Worm (Caenorhabditis elegans) whole organism, L4 larva: ENCODE measurements around the gene atf-6.

Experiments used
- F37D6.2 ChIP-seq: sonication (generic microtip); optimal IDR thresholded peaks from 2 replicates; lab custom pipeline; 2016; ENCODE audit warnings: mild to moderate bottlenecking, missing genetic modification characterization, missing compliant biosample characterization
- egl-27 ChIP-seq: sonication (generic microtip); optimal IDR thresholded peaks from 3 replicates; lab custom pipeline; 2017; ENCODE audit warnings: missing biosample characterization, missing genetic modification reagents, missing genetic modification characterization
- fkh-10 ChIP-seq: fragments of 150-350 bp; optimal IDR thresholded peaks from 2 replicates; lab custom pipeline; 2014; ENCODE audit warnings: missing biosample characterization, missing genetic modification reagents, missing genetic modification characterization
- lin-38 ChIP-seq: fragments of 200-800 bp; sonication (Bioruptor generic); IDR thresholded peaks from 2 replicates; pipeline ENCODE4 v1.3.6; 2022; ENCODE audit warnings: missing genetic modification reagents, missing genetic modification characterization, missing compliant biosample characterization
- lir-3 ChIP-seq: sonication (generic microtip); optimal IDR thresholded peaks from 2 replicates; lab custom pipeline; 2016; ENCODE audit warnings: mild to moderate bottlenecking, missing genetic modification characterization, missing compliant biosample characterization
- nhr-77 ChIP-seq: fragments of 150-350 bp; optimal IDR thresholded peaks from 2 replicates; lab custom pipeline; 2014; ENCODE audit warnings: missing biosample characterization, missing genetic modification characterization
- skn-1 ChIP-seq: fragments of 150-350 bp; optimal IDR thresholded peaks from 2 replicates; lab custom pipeline; 2014; ENCODE audit warnings: missing biosample characterization, missing genetic modification characterization

DNA sequence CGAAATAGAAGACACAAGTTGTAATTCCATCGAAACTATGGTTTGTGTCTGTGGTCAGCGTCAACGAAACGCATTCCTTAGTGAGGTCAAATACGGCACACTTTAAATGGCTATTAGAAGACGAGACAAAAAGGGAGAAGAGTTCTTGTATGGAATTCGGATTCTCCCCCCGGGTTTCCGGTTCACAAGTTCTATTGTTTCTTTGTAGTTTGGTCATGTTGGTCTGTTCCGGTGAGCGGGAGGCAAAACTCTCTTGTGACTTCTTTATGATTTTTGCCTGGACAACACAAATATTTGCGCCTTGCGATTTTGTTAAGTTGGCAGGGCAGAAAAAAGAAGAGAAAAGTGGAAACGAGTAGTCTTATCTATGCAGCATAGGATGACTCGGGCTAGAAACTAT lies 37.1 kb downstream of the atf-6 start:
- no peak for TF ChIP-seq lin-38 (GFP tag; lab: Robert Waterston, UW)
- no peak for TF ChIP-seq F37D6.2
- TF ChIP-seq egl-27 (tag; lab: Kevin White, UChicago): no peak
- no peak for TF ChIP-seq nhr-77 (tag; lab: Kevin White, UChicago)
- TF ChIP-seq lir-3 (tag; lab: Kevin White, UChicago): no peak
- TF ChIP-seq skn-1 (tag; lab: Kevin White, UChicago): no peak
- TF ChIP-seq fkh-10 (GFP tag; lab: Kevin White, UChicago): no peak
